Worm (Caenorhabditis elegans) whole organism, L4 larva: ENCODE measurements around the gene K04G7.1.
A peak's percentile ranks its signal among the peaks of the same experiment; 100 is the strongest.

Experiments
- F10B5.3 ChIP-seq: sonication (generic microtip); optimal IDR thresholded peaks from 2 replicates; lab custom pipeline; 2016; ENCODE audit warnings: mild to moderate bottlenecking, missing genetic modification characterization, missing compliant biosample characterization
- F26F4.8 ChIP-seq: fragments of 200-800 bp; sonication (Bioruptor generic); conservative IDR thresholded peaks from 2 replicates; pipeline ENCODE4 v1.3.6; 2022; ENCODE audit warnings: missing genetic modification characterization, missing compliant biosample characterization
- F37D6.2 ChIP-seq: sonication (generic microtip); optimal IDR thresholded peaks from 2 replicates; lab custom pipeline; 2016; ENCODE audit warnings: mild to moderate bottlenecking, missing genetic modification characterization, missing compliant biosample characterization
- F49E8.2 ChIP-seq: sonication (generic microtip); optimal IDR thresholded peaks from 2 replicates; lab custom pipeline; 2016; ENCODE audit warnings: missing compliant biosample characterization, mild to moderate bottlenecking, missing genetic modification characterization, borderline replicate concordance
- T20F7.1 ChIP-seq: fragments of 200-800 bp; sonication (Bioruptor generic); optimal IDR thresholded peaks from 2 replicates; lab custom pipeline; 2018; ENCODE audit warnings: mild to moderate bottlenecking, missing genetic modification characterization, missing compliant biosample characterization
- T26A8.4 ChIP-seq: fragments of 200-800 bp; sonication (Bioruptor generic); IDR thresholded peaks from 2 replicates; pipeline ENCODE4 v1.3.6; 2022; ENCODE audit warnings: missing genetic modification characterization, missing compliant biosample characterization
- Y105C5A.15 ChIP-seq: fragments of 200-800 bp; sonication (Bioruptor generic); IDR thresholded peaks from 2 replicates; pipeline ENCODE4 v1.3.6; 2022; ENCODE audit warnings: missing genetic modification characterization, missing compliant biosample characterization
- Y5F2A.4 ChIP-seq: fragments of 200-800 bp; sonication (Bioruptor generic); optimal IDR thresholded peaks from 2 replicates; lab custom pipeline; 2018; ENCODE audit warnings: mild to moderate bottlenecking, missing genetic modification characterization, missing compliant biosample characterization
- ZK337.2 ChIP-seq: fragments of 200-800 bp; sonication (Bioruptor generic); IDR thresholded peaks from 2 replicates; pipeline ENCODE4 v1.3.6; 2022; ENCODE audit warnings: missing genetic modification reagents, missing genetic modification characterization, missing compliant biosample characterization
- arid-1 ChIP-seq: fragments of 200-800 bp; sonication (Bioruptor generic); conservative IDR thresholded peaks from 2 replicates; pipeline ENCODE4 v1.3.6; 2022; ENCODE audit warnings: missing genetic modification reagents, missing genetic modification characterization, missing compliant biosample characterization
- ceh-44 ChIP-seq: fragments of 200-800 bp; sonication (Bioruptor generic); IDR thresholded peaks from 2 replicates; pipeline ENCODE4 v1.3.6; 2022; ENCODE audit warnings: missing genetic modification reagents, missing genetic modification characterization, missing compliant biosample characterization
- ceh-62 ChIP-seq: sonication (generic microtip); optimal IDR thresholded peaks from 2 replicates; lab custom pipeline; 2017; ENCODE audit warnings: missing biosample characterization, missing genetic modification characterization
- ces-1 ChIP-seq: fragments of 150-350 bp; sonication (generic microtip); optimal IDR thresholded peaks from 4 replicates; lab custom pipeline; 2014; ENCODE audit warnings: missing biosample characterization, missing genetic modification reagents, missing genetic modification characterization
- daf-12 ChIP-seq: fragments of 150-350 bp; optimal IDR thresholded peaks from 2 replicates; lab custom pipeline; 2014; ENCODE audit warnings: missing biosample characterization, missing genetic modification reagents, missing genetic modification characterization
- dmd-8 ChIP-seq: fragments of 200-800 bp; sonication (Bioruptor generic); IDR thresholded peaks from 2 replicates; pipeline ENCODE4 v1.3.6; 2022; ENCODE audit warnings: missing genetic modification characterization, missing compliant biosample characterization
- dmd-9 ChIP-seq: fragments of 200-800 bp; sonication (Bioruptor generic); IDR thresholded peaks from 2 replicates; pipeline ENCODE4 v1.3.6; 2022; ENCODE audit warnings: missing genetic modification reagents, missing genetic modification characterization, missing compliant biosample characterization
- duxl-1 ChIP-seq: sonication (generic microtip); optimal IDR thresholded peaks from 2 replicates; lab custom pipeline; 2016; ENCODE audit warnings: mild to moderate bottlenecking, missing genetic modification characterization, moderate library complexity, missing compliant biosample characterization; ENCODE audit not compliant: poor library complexity
- egl-27 ChIP-seq: sonication (generic microtip); optimal IDR thresholded peaks from 3 replicates; lab custom pipeline; 2017; ENCODE audit warnings: missing biosample characterization, missing genetic modification reagents, missing genetic modification characterization
- fkh-10 ChIP-seq: fragments of 150-350 bp; optimal IDR thresholded peaks from 2 replicates; lab custom pipeline; 2014; ENCODE audit warnings: missing biosample characterization, missing genetic modification reagents, missing genetic modification characterization
- fos-1 ChIP-seq: fragments of 150-350 bp; optimal IDR thresholded peaks from 2 replicates; lab custom pipeline; 2014; ENCODE audit warnings: missing biosample characterization, missing genetic modification characterization
- gei-8 ChIP-seq: fragments of 200-800 bp; sonication (Bioruptor generic); optimal IDR thresholded peaks from 2 replicates; lab custom pipeline; 2018; ENCODE audit warnings: mild to moderate bottlenecking, missing genetic modification characterization, missing compliant biosample characterization
- hlh-11 ChIP-seq: fragments of 200-800 bp; sonication (Bioruptor generic); optimal IDR thresholded peaks from 2 replicates; lab custom pipeline; 2018; ENCODE audit warnings: mild to moderate bottlenecking, missing genetic modification characterization, missing compliant biosample characterization
- hlh-30 ChIP-seq: sonication (generic microtip); optimal IDR thresholded peaks from 2 replicates; lab custom pipeline; 2017; ENCODE audit warnings: antibody characterized with exemption, mild to moderate bottlenecking, missing genetic modification characterization, missing compliant biosample characterization; ENCODE audit not compliant: insufficient read depth
- hmg-1.1 ChIP-seq: fragments of 200-800 bp; sonication (Bioruptor generic); IDR thresholded peaks from 2 replicates; pipeline ENCODE4 v1.3.6; 2022; ENCODE audit warnings: missing genetic modification reagents, missing genetic modification characterization, missing compliant biosample characterization
- lim-7 ChIP-seq: fragments of 200-800 bp; sonication (Bioruptor generic); IDR thresholded peaks from 2 replicates; pipeline ENCODE4 v1.3.6; 2022; ENCODE audit warnings: missing genetic modification characterization, missing compliant biosample characterization
- lin-13 ChIP-seq: fragments of 150-350 bp; optimal IDR thresholded peaks from 2 replicates; lab custom pipeline; 2014; ENCODE audit warnings: missing biosample characterization, missing genetic modification reagents, missing genetic modification characterization
- lin-15B ChIP-seq: fragments of 150-350 bp; sonication (generic microtip); optimal IDR thresholded peaks from 3 replicates; lab custom pipeline; 2014; ENCODE audit warnings: missing biosample characterization, missing genetic modification characterization
- lin-29 ChIP-seq: fragments of 200-800 bp; sonication (Bioruptor generic); IDR thresholded peaks from 2 replicates; pipeline ENCODE4 v1.3.6; 2022; ENCODE audit warnings: missing genetic modification reagents, missing genetic modification characterization, missing compliant biosample characterization
- lin-39 ChIP-seq: fragments of 150-350 bp; optimal IDR thresholded peaks from 2 replicates; lab custom pipeline; 2014; ENCODE audit warnings: missing biosample characterization, missing genetic modification reagents, missing genetic modification characterization
- lsy-2 ChIP-seq, 2 experiments: fragments of 150-350 bp in 1 of 2; sonication (generic microtip) in 1 of 2; optimal IDR thresholded peaks; 2 replicates each; lab custom pipeline; 2014 to 2017; ENCODE audit warnings: missing biosample characterization in 2 of 2, missing genetic modification characterization in 2 of 2
- mdl-1 ChIP-seq, 2 experiments: fragments of 150-350 bp in 1 of 2; sonication (generic microtip) in 1 of 2; optimal IDR thresholded peaks; 2 replicates each; lab custom pipeline; 2014 to 2017; ENCODE audit warnings: missing biosample characterization in 2 of 2, missing genetic modification characterization in 2 of 2
- mxl-2 ChIP-seq: fragments of 200-800 bp; sonication (Bioruptor generic); conservative IDR thresholded peaks from 2 replicates; pipeline ENCODE4 v1.3.6; 2022; ENCODE audit warnings: missing genetic modification reagents, missing genetic modification characterization, missing compliant biosample characterization
- mxl-3 ChIP-seq: fragments of 200-800 bp; sonication (Bioruptor generic); optimal IDR thresholded peaks from 2 replicates; lab custom pipeline; 2018; ENCODE audit warnings: mild to moderate bottlenecking, missing genetic modification characterization, missing compliant biosample characterization
- nhr-10 ChIP-seq: fragments of 150-350 bp; optimal IDR thresholded peaks from 2 replicates; lab custom pipeline; 2014; ENCODE audit warnings: missing biosample characterization, missing genetic modification characterization
- nhr-111 ChIP-seq: fragments of 200-800 bp; sonication (Bioruptor generic); optimal IDR thresholded peaks from 2 replicates; lab custom pipeline; 2018; ENCODE audit warnings: mild to moderate bottlenecking, missing genetic modification characterization, missing compliant biosample characterization
- nhr-28 ChIP-seq: fragments of 150-350 bp; optimal IDR thresholded peaks from 2 replicates; lab custom pipeline; 2014; ENCODE audit warnings: missing biosample characterization, missing genetic modification characterization
- nhr-48 ChIP-seq: sonication (generic microtip); optimal IDR thresholded peaks from 2 replicates; lab custom pipeline; 2016; ENCODE audit warnings: mild to moderate bottlenecking, missing genetic modification characterization, missing compliant biosample characterization
- nhr-6 ChIP-seq: fragments of 150-350 bp; optimal IDR thresholded peaks from 2 replicates; lab custom pipeline; 2014; ENCODE audit warnings: missing biosample characterization, missing genetic modification characterization
- nhr-77 ChIP-seq: fragments of 150-350 bp; optimal IDR thresholded peaks from 2 replicates; lab custom pipeline; 2014; ENCODE audit warnings: missing biosample characterization, missing genetic modification characterization
- pha-4 ChIP-seq, 2 experiments: fragments of 150-350 bp in 1 of 2; fragments of 200-800 bp in 1 of 2; sonication (Bioruptor generic) in 1 of 2; IDR thresholded peaks in 1 of 2; optimal IDR thresholded peaks in 1 of 2; 2 replicates each; pipeline versions ENCODE4 v1.3.6 to Lab custom; 2014 to 2022; ENCODE audit warnings: missing genetic modification characterization in 2 of 2, missing genetic modification reagents in 2 of 2, missing biosample characterization in 1 of 2, missing compliant biosample characterization in 1 of 2
- pqm-1 ChIP-seq: sonication (generic microtip); optimal IDR thresholded peaks from 2 replicates; lab custom pipeline; 2017; ENCODE audit warnings: missing biosample characterization, missing genetic modification characterization
- sdz-12 ChIP-seq: fragments of 200-800 bp; sonication (Bioruptor generic); optimal IDR thresholded peaks from 2 replicates; lab custom pipeline; 2018; ENCODE audit warnings: mild to moderate bottlenecking, missing genetic modification characterization, missing compliant biosample characterization
- skn-1 ChIP-seq: fragments of 150-350 bp; optimal IDR thresholded peaks from 2 replicates; lab custom pipeline; 2014; ENCODE audit warnings: missing biosample characterization, missing genetic modification characterization
- snpc-4 ChIP-seq: fragments of 150-350 bp; optimal IDR thresholded peaks from 2 replicates; lab custom pipeline; 2014; ENCODE audit warnings: missing biosample characterization, missing genetic modification characterization
- spr-1 ChIP-seq: sonication (generic microtip); optimal IDR thresholded peaks from 2 replicates; lab custom pipeline; 2016; ENCODE audit warnings: mild to moderate bottlenecking, missing genetic modification characterization, missing compliant biosample characterization
- spr-3 ChIP-seq: fragments of 200-800 bp; sonication (Bioruptor generic); optimal IDR thresholded peaks from 2 replicates; lab custom pipeline; 2018; ENCODE audit warnings: mild to moderate bottlenecking, missing genetic modification characterization, missing compliant biosample characterization
- tag-97 ChIP-seq: fragments of 200-800 bp; sonication (Bioruptor generic); IDR thresholded peaks from 2 replicates; pipeline ENCODE4 v1.3.6; 2022; ENCODE audit warnings: missing genetic modification characterization, missing compliant biosample characterization
- unc-39 ChIP-seq: sonication (generic microtip); optimal IDR thresholded peaks from 2 replicates; lab custom pipeline; 2017; ENCODE audit warnings: missing biosample characterization, missing genetic modification characterization
- zfp-2 ChIP-seq: sonication (generic microtip); optimal IDR thresholded peaks from 2 replicates; lab custom pipeline; 2016; ENCODE audit warnings: mild to moderate bottlenecking, missing genetic modification characterization, missing compliant biosample characterization
- zfp-3 ChIP-seq: fragments of 200-800 bp; sonication (Bioruptor generic); conservative IDR thresholded peaks from 2 replicates; pipeline ENCODE4 v1.3.6; 2022; ENCODE audit warnings: missing genetic modification reagents, missing genetic modification characterization, missing compliant biosample characterization
- zip-2 ChIP-seq: fragments of 150-350 bp; optimal IDR thresholded peaks from 2 replicates; lab custom pipeline; 2014; ENCODE audit warnings: missing biosample characterization, missing genetic modification characterization

The K04G7.1 gene

ce11 chrIII:7155631-7156030 is 6.9 kb upstream of the K04G7.1 start (continued):
- peak; percentile 77 for TF ChIP-seq T20F7.1 (GFP tag; lab: Kevin White, UChicago)
- peak; percentile 98 for TF ChIP-seq hlh-30 (tag; lab: Kevin White, UChicago)
- peak; percentile 97 for TF ChIP-seq hlh-11 (tag; lab: Kevin White, UChicago)
- 0 out of 2 replicates have a peak, but pooled peaks have one; percentile 46 for TF ChIP-seq zfp-3 (GFP tag; lab: Robert Waterston, UW)
- TF ChIP-seq spr-3 (GFP tag; lab: Kevin White, UChicago), result peak; percentile 20
- peak; percentile 13 for TF ChIP-seq ces-1 (GFP tag; lab: Kevin White, UChicago)
- TF ChIP-seq sdz-12 (GFP tag; lab: Kevin White, UChicago), result no peak
- peak; percentile 59 for TF ChIP-seq zip-2 (tag; lab: Kevin White, UChicago)
- TF ChIP-seq dmd-9 (GFP tag; lab: Robert Waterston, UW), result peak; percentile 64; the same call in 1 of the 2 replicates
- peak; percentile 34 for TF ChIP-seq nhr-77
- TF ChIP-seq spr-1 (tag; lab: Kevin White, UChicago), result peak; percentile 77
- TF ChIP-seq lin-13 (GFP tag; lab: Kevin White, UChicago), result no peak
- TF ChIP-seq mdl-1 (tag; optimal IDR thresholded peaks at IDR 0.05; lab: Kevin White, UChicago), result peak; percentile 99
- TF ChIP-seq daf-12 (tag; lab: Kevin White, UChicago), result no peak
- no peak for TF ChIP-seq Y105C5A.15 (GFP tag; lab: Robert Waterston, UW)
- no peak for TF ChIP-seq tag-97 (GFP tag; lab: Robert Waterston, UW)
- TF ChIP-seq pqm-1 (tag; lab: Kevin White, UChicago), result peak; percentile 39
- TF ChIP-seq gei-8, result peak; percentile 85
- peak; percentile 95 for TF ChIP-seq hmg-1.1
- TF ChIP-seq dmd-8 (GFP tag; lab: Robert Waterston, UW), result no peak
- TF ChIP-seq T26A8.4 (GFP tag; lab: Robert Waterston, UW), result peak; percentile 89
- no peak for TF ChIP-seq mxl-2
- peak; percentile 63 for TF ChIP-seq duxl-1 (tag; lab: Kevin White, UChicago)
- no peak for TF ChIP-seq ceh-44 (GFP tag; lab: Robert Waterston, UW)
- TF ChIP-seq skn-1 (tag; lab: Kevin White, UChicago), result no peak
- peak; percentile 57 for TF ChIP-seq fos-1
- peak; percentile 92 for TF ChIP-seq nhr-28 (tag; lab: Kevin White, UChicago)
- peak; percentile 88 to 90 for TF ChIP-seq lsy-2 (tag; optimal IDR thresholded peaks at IDR 0.05; lab: Kevin White, UChicago)
- no peak for TF ChIP-seq egl-27 (tag; lab: Kevin White, UChicago)
- TF ChIP-seq arid-1 (GFP tag; lab: Robert Waterston, UW), result peak; percentile 60
- no peak for TF ChIP-seq lin-15B (tag; lab: Kevin White, UChicago)
- TF ChIP-seq nhr-6 (tag; lab: Kevin White, UChicago), result peak; percentile 39
- peak; percentile 26 for TF ChIP-seq Y5F2A.4 (GFP tag; lab: Kevin White, UChicago)
- no peak for TF ChIP-seq lim-7 (GFP tag; lab: Robert Waterston, UW)
- TF ChIP-seq F10B5.3, result no peak
- TF ChIP-seq unc-39 (tag; lab: Kevin White, UChicago), result no peak
- no peak for TF ChIP-seq F49E8.2 (tag; lab: Kevin White, UChicago)
- TF ChIP-seq F26F4.8 (GFP tag; lab: Robert Waterston, UW), result no peak
- peak; percentile 54 for TF ChIP-seq zfp-2
- TF ChIP-seq nhr-10 (tag; lab: Kevin White, UChicago), result peak; percentile 75
- peak; percentile 78 for TF ChIP-seq pha-4 (GFP tag; IDR thresholded peaks at IDR 0.05; lab: Robert Waterston, UW)
- peak; percentile 96 for TF ChIP-seq pha-4 (tag; optimal IDR thresholded peaks at IDR 0.05; lab: Kevin White, UChicago)
- peak; percentile 80 for TF ChIP-seq F37D6.2
- TF ChIP-seq mxl-3 (GFP tag; lab: Kevin White, UChicago), result peak; percentile 66
- no peak for TF ChIP-seq lin-39 (tag; lab: Kevin White, UChicago)
- TF ChIP-seq nhr-48 (tag; lab: Kevin White, UChicago), result peak; percentile 93
- no peak for TF ChIP-seq snpc-4 (tag; lab: Kevin White, UChicago)
- TF ChIP-seq fkh-10 (GFP tag; lab: Kevin White, UChicago), result peak; percentile 96
- no peak for TF ChIP-seq nhr-111 (GFP tag; lab: Kevin White, UChicago)
- TF ChIP-seq lin-29, result 0 out of 2 replicates have a peak, but pooled peaks have one; percentile 18
- TF ChIP-seq ZK337.2 (GFP tag; lab: Robert Waterston, UW), result no peak
- TF ChIP-seq ceh-62 (tag; lab: Kevin White, UChicago), result no peak
